Fruit fly (Drosophila melanogaster) whole organism, embryonic: ENCODE measurements around the gene CG14095.
A peak's percentile ranks its signal among the peaks of the same experiment; 100 is the strongest.
"Not testable (repeated sequence)": the region's sequence is repeated elsewhere in the genome, so short reads cannot be mapped to it uniquely, and the experiment has no call there.

Experiments
- Abd-B ChIP-seq: fragments of 200-800 bp; sonication (Bioruptor generic); optimal IDR thresholded peaks from 2 replicates; lab custom pipeline; 2018; ENCODE audit warnings: missing biosample characterization, mild to moderate bottlenecking, missing genetic modification characterization, moderate library complexity
- BEAF-32 ChIP-seq: fragments of 200-800 bp; sonication (Bioruptor generic); optimal IDR thresholded peaks from 3 replicates; lab custom pipeline; 2017; ENCODE audit warnings: missing biosample characterization, missing genetic modification characterization, mild to moderate bottlenecking, moderate library complexity, missing genetic modification reagents
- CG1024 ChIP-seq: fragments of 200-800 bp; sonication (Bioruptor generic); IDR thresholded peaks from 2 replicates; pipeline ENCODE4 v1.3.6; 2022; ENCODE audit warnings: missing biosample characterization, missing genetic modification characterization
- CG10267 ChIP-seq: fragments of 200-800 bp; sonication (Bioruptor generic); optimal IDR thresholded peaks from 2 replicates; lab custom pipeline; 2018; ENCODE audit warnings: missing biosample characterization, mild to moderate bottlenecking, missing genetic modification characterization, moderate library complexity
- CG10366 ChIP-seq: fragments of 200-800 bp; sonication (Bioruptor generic); IDR thresholded peaks from 2 replicates; pipeline ENCODE4 v1.3.6; 2022; ENCODE audit warnings: missing biosample characterization, missing genetic modification characterization
- CG11093 ChIP-seq: fragments of 200-800 bp; sonication (Bioruptor generic); IDR thresholded peaks from 3 replicates; pipeline ENCODE4 v1.3.6; 2022; ENCODE audit warnings: missing biosample characterization, missing genetic modification characterization
- CG11504 ChIP-seq: fragments of 200-800 bp; sonication (Bioruptor generic); optimal IDR thresholded peaks from 3 replicates; lab custom pipeline; 2019; ENCODE audit warnings: missing biosample characterization, mild to moderate bottlenecking, missing genetic modification characterization, moderate library complexity
- CG12104 ChIP-seq: fragments of 200-800 bp; sonication (Bioruptor generic); optimal IDR thresholded peaks from 3 replicates; lab custom pipeline; 2016; ENCODE audit warnings: missing biosample characterization, missing genetic modification characterization
- CG12391 ChIP-seq: fragments of 200-800 bp; sonication (Bioruptor generic); optimal IDR thresholded peaks from 3 replicates; lab custom pipeline; 2018; ENCODE audit warnings: missing biosample characterization, mild to moderate bottlenecking, missing genetic modification characterization, moderate library complexity
- CG16813 ChIP-seq: fragments of 200-800 bp; sonication (Bioruptor generic); IDR thresholded peaks from 3 replicates; pipeline ENCODE4 v1.3.6; 2022; ENCODE audit warnings: missing biosample characterization, missing genetic modification characterization; ENCODE audit not compliant: partially characterized antibody
- CG17802 ChIP-seq: fragments of 200-800 bp; sonication (Bioruptor generic); optimal IDR thresholded peaks from 2 replicates; lab custom pipeline; 2018; ENCODE audit warnings: missing biosample characterization, mild to moderate bottlenecking, missing genetic modification characterization, moderate library complexity
- CG2116 ChIP-seq: fragments of 200-800 bp; sonication (Bioruptor generic); optimal IDR thresholded peaks from 3 replicates; lab custom pipeline; 2018; ENCODE audit warnings: missing biosample characterization, mild to moderate bottlenecking, missing genetic modification characterization
- CG2678 ChIP-seq: fragments of 200-800 bp; sonication (Bioruptor generic); optimal IDR thresholded peaks from 3 replicates; lab custom pipeline; 2019; ENCODE audit warnings: missing biosample characterization, mild to moderate bottlenecking, missing genetic modification characterization, moderate library complexity
- CG34224 ChIP-seq: fragments of 200-800 bp; sonication (Bioruptor generic); IDR thresholded peaks from 3 replicates; pipeline ENCODE4 v1.3.6; 2022; ENCODE audit warnings: missing biosample characterization, missing genetic modification characterization; ENCODE audit not compliant: partially characterized antibody
- CG6272 ChIP-seq: fragments of 200-800 bp; sonication (Bioruptor generic); IDR thresholded peaks from 2 replicates; pipeline ENCODE4 v1.3.6; 2022; ENCODE audit warnings: missing biosample characterization, missing genetic modification characterization
- CG6791 ChIP-seq: fragments of 200-800 bp; sonication (Bioruptor generic); IDR thresholded peaks from 3 replicates; pipeline ENCODE4 v1.3.6; 2022; ENCODE audit warnings: missing biosample characterization, missing genetic modification characterization; ENCODE audit not compliant: partially characterized antibody
- CG7357 ChIP-seq: fragments of 200-800 bp; sonication (Bioruptor generic); IDR thresholded peaks from 3 replicates; pipeline ENCODE4 v1.3.6; 2022; ENCODE audit warnings: missing biosample characterization, missing genetic modification characterization
- Chrac-16 ChIP-seq: fragments of 200-800 bp; sonication (Bioruptor generic); optimal IDR thresholded peaks from 3 replicates; lab custom pipeline; 2016; ENCODE audit warnings: missing biosample characterization, missing genetic modification characterization
- Dfd ChIP-seq, 2 experiments: fragments of >200 bp; optimal IDR thresholded peaks; 2 replicates each; lab custom pipeline; 2017; ENCODE audit warnings: missing biosample characterization in 2 of 2, missing genetic modification characterization in 2 of 2
- Fer2 ChIP-seq: fragments of 200-800 bp; sonication (Bioruptor generic); optimal IDR thresholded peaks from 2 replicates; lab custom pipeline; 2018; ENCODE audit warnings: missing biosample characterization, mild to moderate bottlenecking, missing genetic modification characterization, moderate library complexity
- Hr78 ChIP-seq, 2 experiments: fragments of 200-800 bp in 1 of 2; fragments of >200 bp in 1 of 2; sonication (Bioruptor generic) in 1 of 2; optimal IDR thresholded peaks; 2 replicates each; lab custom pipeline; 2017 to 2019; ENCODE audit warnings: missing biosample characterization in 2 of 2, missing genetic modification characterization in 2 of 2, mild to moderate bottlenecking in 1 of 2, moderate library complexity in 1 of 2
- Mrtf ChIP-seq: fragments of 200-800 bp; sonication (Bioruptor generic); IDR thresholded peaks from 3 replicates; pipeline ENCODE4 v1.3.6; 2022; ENCODE audit warnings: missing biosample characterization, missing genetic modification characterization
- NC2β ChIP-seq: fragments of 200-800 bp; sonication (Bioruptor generic); optimal IDR thresholded peaks from 2 replicates; lab custom pipeline; 2016; ENCODE audit warnings: missing biosample characterization, missing genetic modification characterization
- Opbp ChIP-seq: fragments of 200-800 bp; sonication (Bioruptor generic); IDR thresholded peaks from 3 replicates; pipeline ENCODE4 v1.3.6; 2022; ENCODE audit warnings: missing biosample characterization, missing genetic modification characterization; ENCODE audit not compliant: partially characterized antibody
- Ravus ChIP-seq: fragments of 200-800 bp; sonication (Bioruptor generic); IDR thresholded peaks from 2 replicates; pipeline ENCODE4 v1.3.6; 2022; ENCODE audit warnings: missing biosample characterization, missing genetic modification characterization
- Sox100B ChIP-seq: fragments of 200-800 bp; sonication (Bioruptor generic); optimal IDR thresholded peaks from 3 replicates; lab custom pipeline; 2018; ENCODE audit warnings: missing biosample characterization, mild to moderate bottlenecking, missing genetic modification characterization
- Stat92E ChIP-seq, 3 experiments: fragments of >200 bp in 2 of 3; fragments of 200-800 bp in 1 of 3; sonication (Bioruptor generic) in 1 of 3; optimal IDR thresholded peaks; 2 replicates each; lab custom pipeline; 2017 to 2019; ENCODE audit warnings: missing biosample characterization in 3 of 3, missing genetic modification characterization in 3 of 3, mild to moderate bottlenecking in 1 of 3, moderate library complexity in 1 of 3
- Xbp1 ChIP-seq: fragments of 200-800 bp; sonication (Bioruptor generic); optimal IDR thresholded peaks from 3 replicates; lab custom pipeline; 2016; ENCODE audit warnings: missing biosample characterization, mild to moderate bottlenecking, missing genetic modification characterization
- bab2 ChIP-seq: fragments of 200-800 bp; sonication (Bioruptor generic); optimal IDR thresholded peaks from 2 replicates; lab custom pipeline; 2016; ENCODE audit warnings: missing biosample characterization, missing genetic modification characterization
- chinmo ChIP-seq: fragments of 200-800 bp; sonication (Bioruptor generic); IDR thresholded peaks from 4 replicates; pipeline ENCODE4 v1.3.6; 2022; ENCODE audit warnings: missing biosample characterization, missing genetic modification characterization; ENCODE audit not compliant: partially characterized antibody
- h ChIP-seq: fragments of >200 bp; optimal IDR thresholded peaks from 2 replicates; lab custom pipeline; 2017
- otp ChIP-seq: fragments of 200-800 bp; sonication (Bioruptor generic); IDR thresholded peaks from 3 replicates; pipeline ENCODE4, ENCODE4 v1.3.6; 2022; ENCODE audit warnings: missing biosample characterization, missing genetic modification characterization
- pan ChIP-seq, 4 experiments: fragments of >200 bp in 3 of 4; fragments of 200-800 bp in 1 of 4; sonication (Bioruptor generic) in 1 of 4; optimal IDR thresholded peaks in 3 of 4; IDR thresholded peaks in 1 of 4; 2 replicates each; pipeline versions ENCODE4 v1.3.6 to Lab custom; 2017 to 2022; ENCODE audit warnings: missing biosample characterization in 2 of 4, missing genetic modification characterization in 2 of 4, mixed read lengths in 1 of 4
- peb ChIP-seq: fragments of 200-800 bp; sonication (Bioruptor generic); IDR thresholded peaks from 2 replicates; pipeline ENCODE4 v1.3.6; 2022; ENCODE audit warnings: missing biosample characterization, missing genetic modification characterization
- slou ChIP-seq: fragments of 200-800 bp; sonication (Bioruptor generic); optimal IDR thresholded peaks from 3 replicates; lab custom pipeline; 2016; ENCODE audit warnings: missing biosample characterization, missing genetic modification characterization
- slp2 ChIP-seq: fragments of 200-800 bp; sonication (Bioruptor generic); optimal IDR thresholded peaks from 2 replicates; lab custom pipeline; 2016; ENCODE audit warnings: missing biosample characterization, missing genetic modification characterization
- so ChIP-seq: fragments of 200-800 bp; sonication (Bioruptor generic); IDR thresholded peaks from 3 replicates; pipeline ENCODE4 v1.3.6; 2022; ENCODE audit warnings: missing biosample characterization, missing genetic modification characterization
- ssp ChIP-seq: fragments of 200-800 bp; sonication (Bioruptor generic); IDR thresholded peaks from 2 replicates; pipeline ENCODE4 v1.3.6; 2022; ENCODE audit warnings: missing biosample characterization, missing genetic modification characterization
- trh ChIP-seq: fragments of 200-800 bp; sonication (Bioruptor generic); optimal IDR thresholded peaks from 2 replicates; lab custom pipeline; 2016; ENCODE audit warnings: missing biosample characterization, missing genetic modification characterization

Gene CG14095

DNA sequence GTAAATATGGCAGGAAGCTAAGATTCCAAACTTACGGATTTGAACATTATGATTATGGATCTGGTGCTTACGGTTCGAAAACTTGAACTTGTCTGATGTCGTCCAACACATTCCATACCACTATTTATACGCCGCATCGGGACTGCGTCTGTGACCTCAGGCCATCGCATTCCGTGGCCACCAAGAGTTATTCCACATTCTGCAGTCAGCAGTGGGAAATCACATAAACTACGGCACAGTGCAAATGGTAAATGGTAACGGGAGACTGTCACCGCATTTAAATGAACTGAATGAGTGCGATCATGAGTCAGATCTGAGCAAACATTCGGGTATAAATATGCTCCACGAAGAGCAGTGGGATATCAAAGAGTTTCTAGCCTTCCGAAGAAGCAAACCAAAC lies 10.9 kb upstream of the CG14095 start, which contains the start of the genes CG18294 and CG32213:
CG18294 (minus strand) TSS at position 101 of the 400 bp plus-strand sequence.
CG32213 (plus strand) TSS at position 362 of the 400 bp plus-strand sequence.
- TF ChIP-seq h (lab: Kevin White, UChicago); CG12104 (GFP tag; lab: Kevin White, UChicago); CG2116 (GFP tag; lab: Kevin White, UChicago): not testable (repeated sequence)

DNA sequence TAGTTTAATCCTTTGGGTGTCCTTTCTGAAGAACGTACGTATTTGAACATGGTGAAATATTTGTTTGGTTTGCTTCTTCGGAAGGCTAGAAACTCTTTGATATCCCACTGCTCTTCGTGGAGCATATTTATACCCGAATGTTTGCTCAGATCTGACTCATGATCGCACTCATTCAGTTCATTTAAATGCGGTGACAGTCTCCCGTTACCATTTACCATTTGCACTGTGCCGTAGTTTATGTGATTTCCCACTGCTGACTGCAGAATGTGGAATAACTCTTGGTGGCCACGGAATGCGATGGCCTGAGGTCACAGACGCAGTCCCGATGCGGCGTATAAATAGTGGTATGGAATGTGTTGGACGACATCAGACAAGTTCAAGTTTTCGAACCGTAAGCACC lies 7.6 kb upstream of the CG14095 start, which contains the start of the genes 825-Oak and CG12519:
825-Oak (minus strand) TSS at position 101 of the 400 bp plus-strand sequence.
CG12519 (plus strand) TSS at position 364 of the 400 bp plus-strand sequence.
- TF ChIP-seq Stat92E (GFP tag; optimal IDR thresholded peaks at IDR 0.05; lab: Kevin White, UChicago); CG34224 (GFP tag; lab: Robert Waterston, UW); Chrac-16 (GFP tag; lab: Kevin White, UChicago): not testable (repeated sequence)

DNA sequence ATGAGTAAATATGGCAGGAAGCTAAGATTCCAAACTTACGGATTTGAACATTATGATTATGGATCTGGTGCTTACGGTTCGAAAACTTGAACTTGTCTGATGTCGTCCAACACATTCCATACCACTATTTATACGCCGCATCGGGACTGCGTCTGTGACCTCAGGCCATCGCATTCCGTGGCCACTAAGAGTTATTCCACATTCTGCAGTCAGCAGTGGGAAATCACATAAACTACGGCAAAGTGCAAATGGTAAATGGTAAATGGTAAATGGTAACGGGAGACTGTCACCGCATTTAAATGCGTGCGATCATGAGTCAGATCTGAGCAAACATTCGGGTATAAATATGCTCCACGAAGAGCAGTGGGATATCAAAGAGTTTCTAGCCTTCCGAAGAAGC lies 2.4 kb upstream of the CG14095 start, which contains the start of the genes CG14096 and CG32214:
CG14096 (minus strand) TSS at position 101 of the 400 bp plus-strand sequence.
CG32214 (plus strand) TSS at position 368 of the 400 bp plus-strand sequence.
- TF ChIP-seq Fer2 (tag; lab: Kevin White, UChicago); CG16813 (GFP tag; lab: Robert Waterston, UW); CG11093 (GFP tag; lab: Robert Waterston, UW): not testable (repeated sequence)

DNA sequence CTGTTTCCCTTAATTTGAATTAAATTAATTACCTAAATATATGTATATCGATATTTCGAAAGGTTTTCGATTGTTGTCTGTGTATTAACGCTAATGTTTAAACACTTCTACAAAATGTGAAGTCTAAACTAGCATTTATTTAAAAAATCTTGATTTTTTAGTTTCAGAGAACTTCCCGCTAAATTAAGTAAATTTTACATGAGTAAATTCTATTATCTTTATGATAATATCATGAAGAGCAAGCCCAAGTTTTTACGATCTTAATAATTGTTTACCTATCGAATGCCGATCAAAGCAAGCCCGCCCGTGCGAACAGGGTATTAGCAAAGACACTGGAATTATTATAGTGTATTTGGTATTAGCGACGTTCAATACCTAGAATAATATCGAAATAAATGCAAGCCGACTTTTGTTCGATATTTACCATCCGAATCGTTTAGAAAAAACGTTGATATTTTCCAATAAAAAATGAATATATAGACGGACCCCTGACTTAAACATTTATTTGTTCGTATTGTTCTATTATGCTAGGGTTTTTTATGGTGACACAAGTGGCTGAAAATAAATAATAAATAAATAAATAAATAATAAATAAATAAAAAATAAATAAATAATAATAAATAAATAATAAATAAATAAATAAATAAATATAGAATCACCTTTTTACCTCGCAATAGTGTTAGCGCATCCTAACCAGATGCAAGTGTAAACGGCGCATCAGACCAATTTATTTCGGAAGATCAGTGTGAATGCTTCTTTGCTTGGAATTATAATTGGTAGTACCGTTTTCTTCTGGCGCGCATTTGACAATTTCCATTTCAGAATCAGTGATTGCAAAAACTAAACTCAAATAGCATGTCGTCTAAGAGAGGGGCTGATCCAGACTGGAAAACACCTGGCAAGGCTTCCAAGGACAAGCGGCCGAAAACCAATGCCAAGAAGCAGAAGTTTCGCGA lies 17.9 kb downstream of the CG14095 start, which contains the start of the genes CG33062 and Chd3:
CG33062 (minus strand) TSS at position 51 of the 956 bp plus-strand sequence.
Chd3 (plus strand) TSS at position 780 of the 956 bp plus-strand sequence.
- TF ChIP-seq Hr78 (GFP tag; optimal IDR thresholded peaks at IDR 0.05; lab: Kevin White, UChicago) = no peak
- peak; percentile 36 for TF ChIP-seq CG11504 (tag; lab: Kevin White, UChicago)
- no peak for TF ChIP-seq NC2β (GFP tag; lab: Kevin White, UChicago)
- no peak for TF ChIP-seq slou (GFP tag; lab: Kevin White, UChicago)
- TF ChIP-seq bab2 = no peak
- no peak for TF ChIP-seq Sox100B (GFP tag; lab: Kevin White, UChicago)
- TF ChIP-seq chinmo (GFP tag; lab: Robert Waterston, UW) = no peak
- TF ChIP-seq trh = no peak
- TF ChIP-seq BEAF-32 (GFP tag; lab: Kevin White, UChicago) = peak; percentile 70
- no peak for TF ChIP-seq slp2 (GFP tag; lab: Kevin White, UChicago)
- peak; percentile 56; the same call in 1 of the 3 replicates for TF ChIP-seq CG6791 (GFP tag; lab: Robert Waterston, UW)
- no peak for TF ChIP-seq pan (optimal IDR thresholded peaks at IDR 0.05; lab: Kevin White, UChicago)
- TF ChIP-seq pan (GFP tag; optimal IDR thresholded peaks at IDR 0.05 in 1 of 2, IDR thresholded peaks at IDR 0.05 in 1 of 2) = peak in 1 of 2 experiments; percentile 8
- no peak for TF ChIP-seq otp (GFP tag; lab: Robert Waterston, UW)
- TF ChIP-seq so (GFP tag; lab: Robert Waterston, UW) = no peak
- peak; percentile 97 for TF ChIP-seq ssp
- TF ChIP-seq CG6272 (GFP tag; lab: Robert Waterston, UW) = peak; percentile 55
- peak in 1 of 2 experiments; percentile 67 for TF ChIP-seq Dfd (GFP tag; optimal IDR thresholded peaks at IDR 0.05; lab: Kevin White, UChicago)
- peak; percentile 11 for TF ChIP-seq CG10267
- peak; percentile 80 for TF ChIP-seq Abd-B
- peak; percentile 24 for TF ChIP-seq Xbp1
- peak; percentile 93 for TF ChIP-seq CG7357 (GFP tag; lab: Robert Waterston, UW)
- TF ChIP-seq CG10366 (GFP tag; lab: Robert Waterston, UW) = no peak; the same call in 1 of the 2 replicates
- no peak for TF ChIP-seq Ravus (GFP tag; lab: Robert Waterston, UW)
- peak; percentile 80 for TF ChIP-seq CG1024 (GFP tag; lab: Robert Waterston, UW)
- TF ChIP-seq Opbp (GFP tag; lab: Robert Waterston, UW) = peak; percentile 63; the same call in 2 of the 3 replicates
- no peak for TF ChIP-seq Mrtf (GFP tag; lab: Robert Waterston, UW)
- peak; percentile 90 for TF ChIP-seq CG17802
- TF ChIP-seq CG12391 (tag; lab: Kevin White, UChicago) = peak; percentile 39
- peak; percentile 48 for TF ChIP-seq CG2678 (tag; lab: Kevin White, UChicago)
- TF ChIP-seq peb (GFP tag; lab: Robert Waterston, UW) = no peak
